Worm (Caenorhabditis elegans) whole organism, L2 larva: Measurements from ENCODE around the gene srx-66.

Experiments
- egl-27 ChIP-seq: sonication (generic microtip); optimal IDR thresholded peaks from 3 replicates; lab custom pipeline; 2017; ENCODE audit warnings: missing biosample characterization, missing genetic modification reagents, missing genetic modification characterization
- lin-13 ChIP-seq: fragments of 150-350 bp; optimal IDR thresholded peaks from 2 replicates; lab custom pipeline; 2014; ENCODE audit warnings: missing biosample characterization, missing genetic modification reagents, missing genetic modification characterization
- lin-39 ChIP-seq: fragments of 150-350 bp; optimal IDR thresholded peaks from 2 replicates; lab custom pipeline; 2014; ENCODE audit warnings: missing biosample characterization, missing genetic modification reagents, missing genetic modification characterization
- nhr-11 ChIP-seq: fragments of 150-350 bp; optimal IDR thresholded peaks from 2 replicates; lab custom pipeline; 2014; ENCODE audit warnings: missing biosample characterization, missing genetic modification characterization
- nhr-21 ChIP-seq: fragments of 150-350 bp; optimal IDR thresholded peaks from 2 replicates; lab custom pipeline; 2014; ENCODE audit warnings: missing biosample characterization, missing genetic modification characterization
- nhr-23 ChIP-seq: fragments of 150-350 bp; optimal IDR thresholded peaks from 2 replicates; lab custom pipeline; 2014; ENCODE audit warnings: missing biosample characterization, missing genetic modification reagents, missing genetic modification characterization
- nhr-25 ChIP-seq: fragments of 150-350 bp; sonication (generic microtip); optimal IDR thresholded peaks from 3 replicates; lab custom pipeline; 2014; ENCODE audit warnings: missing biosample characterization, missing genetic modification characterization
- nhr-77 ChIP-seq: fragments of 150-350 bp; optimal IDR thresholded peaks from 2 replicates; lab custom pipeline; 2014; ENCODE audit warnings: missing biosample characterization, missing genetic modification characterization
- snpc-4 ChIP-seq: fragments of 150-350 bp; optimal IDR thresholded peaks from 2 replicates; lab custom pipeline; 2014; ENCODE audit warnings: missing biosample characterization, missing genetic modification characterization
- zag-1 ChIP-seq: fragments of 150-350 bp; optimal IDR thresholded peaks from 2 replicates; lab custom pipeline; 2014; ENCODE audit warnings: missing biosample characterization, missing genetic modification characterization

DNA sequence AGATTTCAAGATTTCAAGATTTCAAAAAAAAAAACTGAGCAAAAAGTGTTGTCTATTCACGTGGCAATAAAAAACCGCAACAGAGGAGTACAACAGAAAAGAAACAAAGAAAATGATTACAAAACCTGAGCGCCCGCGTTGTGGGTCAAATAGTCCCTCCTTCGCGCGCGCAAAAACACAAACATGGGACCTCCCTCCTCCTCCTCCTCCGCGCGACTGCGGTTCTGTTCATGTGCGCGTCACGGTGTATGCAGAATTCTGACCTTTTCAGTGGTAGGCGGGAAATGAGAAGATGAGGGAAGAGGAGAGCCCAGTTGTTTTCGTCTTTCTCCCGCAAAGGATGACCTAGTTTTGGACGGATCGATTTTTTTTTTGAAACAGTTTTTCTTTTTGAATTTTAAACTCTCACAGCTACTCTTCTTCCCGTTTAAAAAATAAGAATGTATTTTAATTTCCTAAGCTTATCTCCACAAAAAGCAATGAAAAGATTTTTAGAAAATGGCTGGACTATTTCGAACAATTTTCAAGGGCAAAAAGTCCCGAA is 27.0 kb upstream of the srx-66 start, which contains the start of gene C17E7.4:
- TF ChIP-seq nhr-25 (tag; lab: Kevin White, UChicago) = no peak
- TF ChIP-seq lin-39 (tag; lab: Kevin White, UChicago) = no peak
- no peak for TF ChIP-seq lin-13 (GFP tag; lab: Kevin White, UChicago)
- no peak for TF ChIP-seq egl-27 (tag; lab: Kevin White, UChicago)
- no peak for TF ChIP-seq nhr-77 (tag; lab: Kevin White, UChicago)
- TF ChIP-seq nhr-11 (tag; lab: Kevin White, UChicago) = no peak
- TF ChIP-seq snpc-4 (tag; lab: Kevin White, UChicago) = no peak
- TF ChIP-seq nhr-21 (tag; lab: Kevin White, UChicago) = no peak
- no peak for TF ChIP-seq nhr-23 (tag; lab: Kevin White, UChicago)
- TF ChIP-seq zag-1 (tag; lab: Kevin White, UChicago) = no peak
